Fruit fly (Drosophila melanogaster): ENCODE data around the gene hid.

Gene hid

dm6 chr3L:18225446-18226380 lies 40.3 kb upstream of the hid start (continued):
- TF ChIP-seq amos (GFP tag; IDR thresholded peaks at IDR 0.05; ENCODE audit: partially characterized antibody) = no peak
- peak; percentile 82 for TF ChIP-seq phol (tag; optimal IDR thresholded peaks at IDR 0.05)
- TF ChIP-seq CG14965 (GFP tag; optimal IDR thresholded peaks at IDR 0.05; ENCODE audit: borderline replicate concordance) = peak; percentile 6
- no peak for TF ChIP-seq pnt (GFP tag; optimal IDR thresholded peaks at IDR 0.05)
- no peak for TF ChIP-seq CG3726 (GFP tag; IDR thresholded peaks at IDR 0.05)
- no peak for TF ChIP-seq Lpt (GFP tag; optimal IDR thresholded peaks at IDR 0.05)
- no peak for TF ChIP-seq fd3F (GFP tag; optimal IDR thresholded peaks at IDR 0.05)
- TF ChIP-seq CG7357 (GFP tag; IDR thresholded peaks at IDR 0.05) = no peak
- no peak for TF ChIP-seq Rfx (GFP tag; IDR thresholded peaks at IDR 0.05)
- no peak for TF ChIP-seq usp (GFP tag; optimal IDR thresholded peaks at IDR 0.05)
- no peak for TF ChIP-seq Poxn (GFP tag; IDR thresholded peaks at IDR 0.05)
- no peak for TF ChIP-seq CG2120 (GFP tag; optimal IDR thresholded peaks at IDR 0.05)
- TF ChIP-seq Nf-YA (GFP tag; IDR thresholded peaks at IDR 0.05) = no peak
- TF ChIP-seq Bteb2 (GFP tag; optimal IDR thresholded peaks at IDR 0.05) = no peak
- no peak for TF ChIP-seq Max (GFP tag; optimal IDR thresholded peaks at IDR 0.05)
- TF ChIP-seq Dll (GFP tag; IDR thresholded peaks at IDR 0.05; ENCODE audit: partially characterized antibody) = no peak
- no peak for TF ChIP-seq CG9797 (GFP tag; optimal IDR thresholded peaks at IDR 0.05)
- no peak for TF ChIP-seq CG13287 (GFP tag; IDR thresholded peaks at IDR 0.05; ENCODE audit: partially characterized antibody)
- no peak for TF ChIP-seq gt (GFP tag; IDR thresholded peaks at IDR 0.05)
- peak; percentile 41 for TF ChIP-seq Camta (GFP tag; optimal IDR thresholded peaks at IDR 0.05)
- no peak for TF ChIP-seq Ets97D (GFP tag; optimal IDR thresholded peaks at IDR 0.05)
- TF ChIP-seq peb (GFP tag; IDR thresholded peaks at IDR 0.05) = no peak
- no peak for TF ChIP-seq cad (GFP tag; optimal IDR thresholded peaks at IDR 0.05)
- TF ChIP-seq Abd-B (GFP tag; optimal IDR thresholded peaks at IDR 0.05) = peak; percentile 59
- no peak for TF ChIP-seq E2f2 (GFP tag; IDR thresholded peaks at IDR 0.05)
- peak; percentile 35; the same call in 1 of the 2 replicates for TF ChIP-seq HLH3B (GFP tag; IDR thresholded peaks at IDR 0.05)
- TF ChIP-seq CkIIα-i1 (GFP tag; IDR thresholded peaks at IDR 0.05) = no peak
- TF ChIP-seq Hey (tag; optimal IDR thresholded peaks at IDR 0.05) = no peak
- no peak for TF ChIP-seq CG13624 (GFP tag; optimal IDR thresholded peaks at IDR 0.05)
- no peak for TF ChIP-seq CG11247 (GFP tag; IDR thresholded peaks at IDR 0.05)
- no peak for TF ChIP-seq CG11695 (GFP tag; IDR thresholded peaks at IDR 0.05)
- TF ChIP-seq lbe (GFP tag; optimal IDR thresholded peaks at IDR 0.05) = no peak
- TF ChIP-seq GATAe (GFP tag; conservative IDR thresholded peaks at IDR 0.05) = no peak
- TF ChIP-seq CG17912 (GFP tag; optimal IDR thresholded peaks at IDR 0.05) = no peak
- peak; percentile 44; the same call in 1 of the 2 replicates for TF ChIP-seq CG17328 (GFP tag; IDR thresholded peaks at IDR 0.05)
- peak; percentile 16 for TF ChIP-seq chn (GFP tag; optimal IDR thresholded peaks at IDR 0.05)
- TF ChIP-seq CG10321 (GFP tag; IDR thresholded peaks at IDR 0.05) = no peak
- TF ChIP-seq ind (GFP tag; optimal IDR thresholded peaks at IDR 0.05) = no peak
- no peak for TF ChIP-seq br (optimal IDR thresholded peaks at IDR 0.05)
- TF ChIP-seq insv (GFP tag; optimal IDR thresholded peaks at IDR 0.05) = no peak
- TF ChIP-seq zen2 (GFP tag; IDR thresholded peaks at IDR 0.05; ENCODE audit: partially characterized antibody) = no peak
- no peak for TF ChIP-seq CG15479 (GFP tag; optimal IDR thresholded peaks at IDR 0.05)
- TF ChIP-seq exex (tag; optimal IDR thresholded peaks at IDR 0.05) = no peak
- no peak for TF ChIP-seq stc (GFP tag; IDR thresholded peaks at IDR 0.05)
- TF ChIP-seq vfl (GFP tag; optimal IDR thresholded peaks at IDR 0.05) = no peak
- peak; percentile 62 for TF ChIP-seq grau (tag; optimal IDR thresholded peaks at IDR 0.05)
- no peak for TF ChIP-seq Doc2 (GFP tag; IDR thresholded peaks at IDR 0.05)
- no peak for TF ChIP-seq h (optimal IDR thresholded peaks at IDR 0.05)
- TF ChIP-seq ewg (GFP tag; optimal IDR thresholded peaks at IDR 0.05) = peak; percentile 33
- TF ChIP-seq hbn (GFP tag; IDR thresholded peaks at IDR 0.05; ENCODE audit: partially characterized antibody) = no peak
- TF ChIP-seq Ssrp (tag; optimal IDR thresholded peaks at IDR 0.05) = peak; percentile 77

All from whole organism, embryonic.